Worm (Caenorhabditis elegans) whole organism, midembryonic: Measurements from ENCODE around the gene meg-3.

Source experiments
- T22C8.4 ChIP-seq: fragments of 200-800 bp; sonication (Bioruptor generic); IDR thresholded peaks from 2 replicates; pipeline ENCODE4 v1.3.6; 2022; ENCODE audit warnings: missing genetic modification characterization, missing compliant biosample characterization
- cog-1 ChIP-seq: sonication (generic microtip); optimal IDR thresholded peaks from 2 replicates; lab custom pipeline; 2016; ENCODE audit warnings: missing genetic modification characterization, missing compliant biosample characterization
- klf-2 ChIP-seq: fragments of 200-800 bp; sonication (Bioruptor generic); conservative IDR thresholded peaks from 2 replicates; pipeline ENCODE4 v1.3.6; 2022; ENCODE audit warnings: missing genetic modification reagents, missing genetic modification characterization, missing compliant biosample characterization
- med-1 ChIP-seq: sonication (generic microtip); optimal IDR thresholded peaks from 2 replicates; lab custom pipeline; 2017; ENCODE audit warnings: missing genetic modification characterization, mild to moderate bottlenecking, missing compliant biosample characterization, antibody characterized with exemption, missing genetic modification reagents; ENCODE audit not compliant: insufficient read depth
- ref-1 ChIP-seq: fragments of 200-800 bp; sonication (Bioruptor generic); conservative IDR thresholded peaks from 2 replicates; pipeline ENCODE4 v1.3.6; 2022; ENCODE audit warnings: missing genetic modification reagents, missing genetic modification characterization, missing compliant biosample characterization
- tab-1 ChIP-seq: fragments of 200-800 bp; sonication (Bioruptor generic); IDR thresholded peaks from 2 replicates; pipeline ENCODE4 v1.3.6; 2022; ENCODE audit warnings: missing genetic modification characterization, missing compliant biosample characterization
- ztf-23 ChIP-seq: fragments of 200-800 bp; sonication (Bioruptor generic); IDR thresholded peaks from 2 replicates; pipeline ENCODE4 v1.3.6; 2022; ENCODE audit warnings: missing genetic modification reagents, missing genetic modification characterization, missing compliant biosample characterization

Gene meg-3

DNA sequence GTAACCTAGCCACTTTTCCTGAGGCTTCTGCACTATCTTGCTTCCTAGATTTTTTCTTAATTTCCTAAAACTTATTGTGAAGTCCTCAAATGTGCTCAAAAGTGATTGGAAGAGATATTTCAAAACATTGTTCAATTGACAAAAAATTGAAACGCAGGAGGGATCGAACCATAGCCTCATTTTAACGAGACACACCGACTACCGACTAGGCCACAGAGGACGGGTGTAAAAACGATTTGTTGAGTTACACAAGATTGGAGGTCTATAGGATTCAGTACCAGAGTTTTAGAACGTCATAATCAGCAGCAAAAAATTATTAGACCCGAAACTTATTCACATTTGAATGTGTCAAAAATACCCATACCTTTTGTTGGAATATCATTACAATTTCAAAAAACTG lies 50.2 kb downstream of the meg-3 start:
- TF ChIP-seq cog-1 (tag; lab: Kevin White, UChicago) (no peak), med-1 (no peak), ztf-23 (no peak), T22C8.4 (GFP tag; lab: Robert Waterston, UW) (no peak), klf-2 (GFP tag; lab: Robert Waterston, UW) (no peak), ref-1 (GFP tag; lab: Robert Waterston, UW) (no peak), tab-1 (no peak)
